Fruit fly (Drosophila melanogaster) whole organism: Measurements from ENCODE around the gene gro.
A peak's percentile ranks its signal among the peaks of the same experiment; 100 is the strongest.

ENCODE experiments used
- CG8478 ChIP-seq: fragments of >200 bp; optimal IDR thresholded peaks from 2 replicates; lab custom pipeline; 2018; ENCODE audit warnings: inconsistent platforms
- Dll ChIP-seq: fragments of >200 bp; optimal IDR thresholded peaks from 2 replicates; lab custom pipeline; 2017
- EcR ChIP-seq, 2 experiments: fragments of >200 bp; optimal IDR thresholded peaks; 2 replicates each; lab custom pipeline; 2017; ENCODE audit warnings: missing biosample characterization in 2 of 2, missing genetic modification characterization in 2 of 2, missing genetic modification reagents in 2 of 2
- pan ChIP-seq: fragments of >200 bp; optimal IDR thresholded peaks from 2 replicates; lab custom pipeline; 2017
- psq ChIP-seq: fragments of >200 bp; optimal IDR thresholded peaks from 2 replicates; lab custom pipeline; 2017
- usp ChIP-seq: fragments of >200 bp; optimal IDR thresholded peaks from 2 replicates; lab custom pipeline; 2017; ENCODE audit warnings: missing biosample characterization, missing genetic modification characterization, mixed read lengths

Gene gro

DNA sequence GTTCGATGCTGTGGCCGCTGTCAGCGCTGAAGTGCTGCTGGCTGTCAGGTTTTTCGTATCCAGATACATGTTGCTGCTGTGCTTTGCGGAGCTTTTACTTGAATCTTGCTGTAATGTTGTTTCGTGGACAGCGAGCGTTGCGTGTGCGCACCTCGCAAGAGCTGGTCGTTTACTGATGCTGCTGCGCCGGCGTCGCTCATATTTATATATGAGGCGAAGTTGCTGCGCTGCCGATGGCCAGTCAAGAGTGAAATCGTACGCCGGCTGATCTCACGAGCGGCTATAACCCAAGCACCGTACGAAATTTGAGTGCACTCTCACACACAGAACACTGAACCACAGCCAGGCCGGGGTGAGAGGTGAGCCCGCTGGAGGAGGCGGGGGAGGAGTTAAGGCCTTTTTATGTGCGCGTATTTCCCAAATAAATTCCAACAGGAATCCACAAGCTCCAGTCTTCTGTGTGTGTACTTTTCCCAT, 24.2 kb upstream of the gro start:
- TF ChIP-seq pan (lab: Kevin White, UChicago) (no peak), Dll (lab: Kevin White, UChicago) (peak; percentile 17), EcR (GFP tag; optimal IDR thresholded peaks at IDR 0.05; lab: Kevin White, UChicago) (peak in 1 of 2 experiments; percentile 29), CG8478 (no peak), usp (GFP tag; lab: Kevin White, UChicago) (no peak), psq (lab: Kevin White, UChicago) (no peak)

DNA sequence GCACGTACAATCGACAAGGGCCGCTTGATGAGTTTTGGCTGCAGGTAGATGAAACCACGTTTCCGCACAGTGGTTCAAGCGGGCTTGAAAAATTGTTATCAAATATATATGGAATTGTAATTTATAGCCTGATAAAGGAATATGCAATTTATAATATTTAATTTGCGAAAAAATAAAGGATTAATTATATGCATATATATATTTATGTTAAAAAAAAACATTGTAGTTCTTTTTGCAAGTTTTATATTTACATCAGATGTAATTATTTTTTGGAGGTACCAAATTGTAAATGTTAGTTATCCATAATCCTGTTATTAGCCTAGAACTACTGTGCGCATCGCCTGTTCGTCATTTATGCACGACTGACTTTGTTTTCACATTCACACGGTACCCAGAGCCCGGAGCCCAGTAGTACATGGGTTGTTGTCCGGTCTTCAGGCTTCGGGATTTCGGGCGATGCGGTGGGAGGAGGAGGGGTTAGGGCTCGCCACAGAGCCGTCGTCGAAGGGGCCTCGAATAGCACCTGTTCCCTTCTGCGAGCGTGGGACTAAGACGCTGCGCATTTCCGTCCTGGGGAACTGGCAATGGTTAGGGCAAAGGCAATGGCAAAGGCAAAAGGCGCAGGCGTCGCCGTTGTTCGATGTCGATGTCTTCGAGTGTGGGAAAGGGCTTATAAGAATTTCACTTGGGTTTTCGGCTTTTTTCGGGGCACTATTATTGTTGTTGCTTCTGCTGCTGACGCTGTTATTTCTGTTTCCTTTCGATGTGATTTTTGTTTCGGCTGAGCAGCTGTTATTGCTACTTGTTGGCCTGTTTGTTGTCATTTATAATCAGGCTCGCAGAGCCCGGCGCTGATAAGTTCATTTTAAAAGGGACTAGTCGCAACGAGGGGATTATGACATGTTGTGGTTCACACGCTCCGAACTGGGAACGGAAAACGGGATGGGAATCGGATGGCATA, 23.5 kb upstream of the gro start:
- TF ChIP-seq pan (lab: Kevin White, UChicago): no peak
- no peak for TF ChIP-seq Dll (lab: Kevin White, UChicago)
- TF ChIP-seq usp (GFP tag; lab: Kevin White, UChicago): no peak
- TF ChIP-seq EcR (GFP tag; optimal IDR thresholded peaks at IDR 0.05; lab: Kevin White, UChicago): peak in 1 of 2 experiments; percentile 36
- no peak for TF ChIP-seq CG8478

DNA sequence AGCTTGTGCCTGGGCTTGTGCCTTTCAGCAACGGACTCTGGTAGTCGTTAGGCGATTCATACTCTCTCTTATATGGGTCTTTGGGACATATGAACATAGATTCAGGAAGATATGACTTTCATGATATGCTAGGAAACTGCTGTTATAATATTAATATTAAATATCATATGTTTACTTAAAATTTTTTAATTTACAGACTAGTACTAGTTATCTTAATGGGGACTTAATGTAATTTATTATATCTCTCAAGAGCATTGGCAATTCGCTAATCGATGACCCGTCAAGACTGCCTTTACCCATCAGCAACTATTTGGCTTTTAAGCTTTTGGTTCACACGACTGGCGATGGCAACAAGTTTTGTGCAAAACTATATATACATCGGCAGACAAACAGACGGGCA, 22.3 kb upstream of the gro start:
- no peak for TF ChIP-seq usp (GFP tag; lab: Kevin White, UChicago)
- no peak for TF ChIP-seq Dll (lab: Kevin White, UChicago)
- TF ChIP-seq EcR (GFP tag; optimal IDR thresholded peaks at IDR 0.05; lab: Kevin White, UChicago): no peak
- TF ChIP-seq pan (lab: Kevin White, UChicago): no peak

DNA sequence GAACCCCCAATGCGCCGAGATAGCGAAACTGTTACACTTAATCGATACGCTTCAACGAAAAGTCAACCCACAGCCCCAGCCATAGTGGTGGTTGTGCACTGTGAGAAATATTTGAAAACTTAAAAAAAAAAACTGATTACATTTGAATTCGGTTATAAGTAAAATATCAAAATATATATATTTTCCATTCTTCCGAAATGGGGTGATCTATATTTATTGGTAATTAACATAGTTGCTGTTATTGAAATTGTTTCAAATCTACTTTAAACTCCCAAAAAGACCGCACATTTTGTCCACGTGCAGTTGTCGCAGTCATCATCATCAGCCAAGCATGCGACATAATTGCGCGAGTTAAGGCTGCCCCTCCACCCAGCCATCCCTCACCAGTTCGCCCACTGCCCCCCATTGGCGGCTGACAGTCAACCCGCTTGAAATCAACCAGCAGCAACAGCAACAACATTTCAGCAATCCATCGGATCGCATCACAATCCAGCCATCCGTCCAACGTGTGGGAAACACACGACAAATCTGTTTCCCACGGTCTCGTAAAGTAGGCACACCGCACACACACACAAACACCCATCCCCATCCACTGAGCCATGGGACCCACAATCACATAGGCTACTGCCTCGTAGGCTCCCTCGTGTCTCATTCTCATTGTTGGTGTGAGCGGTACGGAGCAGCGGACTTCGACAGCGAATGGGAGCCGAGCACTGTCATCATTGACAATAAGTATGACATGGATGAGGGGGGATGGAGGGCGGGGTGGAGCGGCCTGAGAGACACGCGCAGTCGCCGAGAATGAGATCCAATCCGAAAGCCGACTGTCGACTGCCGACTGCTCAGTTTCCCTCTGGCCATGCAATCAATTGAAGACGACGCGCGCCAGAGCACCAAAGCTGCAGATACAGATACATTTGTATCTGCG, 21.0 kb upstream of the gro start:
- TF ChIP-seq pan (lab: Kevin White, UChicago) (no peak), usp (GFP tag; lab: Kevin White, UChicago) (no peak), EcR (GFP tag; optimal IDR thresholded peaks at IDR 0.05; lab: Kevin White, UChicago) (no peak), psq (lab: Kevin White, UChicago) (no peak), CG8478 (no peak), Dll (lab: Kevin White, UChicago) (peak; percentile 72)

DNA sequence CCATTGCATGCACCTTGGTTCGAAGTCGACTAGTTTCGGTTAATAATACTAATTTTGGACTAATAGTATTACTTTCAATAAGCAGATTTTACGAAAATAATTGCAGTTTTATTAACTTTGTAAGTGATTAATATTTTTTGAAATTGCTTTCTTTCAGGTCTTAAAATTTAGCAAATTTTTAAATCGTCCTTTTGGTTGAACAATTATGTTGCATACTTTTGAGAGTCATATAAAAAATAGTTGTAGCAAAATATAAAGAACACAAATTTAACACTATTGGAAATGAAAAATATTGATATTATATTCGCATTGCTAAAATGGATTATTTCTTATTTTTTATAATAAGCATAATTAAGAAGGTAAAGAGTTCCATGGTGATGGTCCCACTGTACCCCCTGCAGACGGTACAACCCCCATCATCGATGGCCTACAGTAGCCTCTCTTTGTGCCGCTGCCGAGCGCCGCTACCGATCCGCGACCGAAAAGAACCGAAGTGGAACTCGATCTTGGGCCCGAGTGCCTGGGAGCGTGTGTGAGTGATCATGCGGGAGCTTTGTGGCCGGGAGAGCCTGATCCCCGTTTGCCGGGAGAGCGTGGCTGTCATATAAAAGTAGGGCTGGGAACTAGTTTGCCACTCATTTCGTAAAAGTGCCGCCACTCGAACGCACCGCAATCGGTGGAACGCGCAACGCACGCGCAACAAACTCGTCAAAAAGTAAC, 20.2 kb upstream of the gro start:
- no peak for TF ChIP-seq pan (lab: Kevin White, UChicago)
- no peak for TF ChIP-seq EcR (GFP tag; optimal IDR thresholded peaks at IDR 0.05; lab: Kevin White, UChicago)
- no peak for TF ChIP-seq psq (lab: Kevin White, UChicago)
- peak; percentile 62 for TF ChIP-seq Dll (lab: Kevin White, UChicago)

DNA sequence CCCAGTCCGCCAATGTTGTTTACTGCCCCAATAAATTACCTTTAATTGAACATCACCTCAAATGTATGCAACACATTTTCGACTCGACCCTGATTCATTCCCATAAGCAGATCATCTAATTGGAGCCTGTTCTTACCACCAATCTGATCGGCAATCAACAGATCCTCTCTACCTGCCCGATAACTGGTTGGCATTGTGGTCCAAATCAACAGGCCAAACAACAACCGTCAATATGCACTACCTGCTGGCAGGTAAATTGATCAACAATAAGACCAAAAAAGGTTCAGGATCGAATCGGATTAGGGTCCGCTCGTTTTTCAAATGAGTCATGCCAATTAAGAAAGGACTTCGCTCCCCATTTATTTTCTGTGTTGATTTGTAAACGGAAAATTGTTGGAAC, 18.3 kb upstream of the gro start:
- TF ChIP-seq psq (lab: Kevin White, UChicago) (no peak), EcR (GFP tag; optimal IDR thresholded peaks at IDR 0.05; lab: Kevin White, UChicago) (no peak), Dll (lab: Kevin White, UChicago) (no peak), usp (GFP tag; lab: Kevin White, UChicago) (no peak), pan (lab: Kevin White, UChicago) (no peak), CG8478 (no peak)

DNA sequence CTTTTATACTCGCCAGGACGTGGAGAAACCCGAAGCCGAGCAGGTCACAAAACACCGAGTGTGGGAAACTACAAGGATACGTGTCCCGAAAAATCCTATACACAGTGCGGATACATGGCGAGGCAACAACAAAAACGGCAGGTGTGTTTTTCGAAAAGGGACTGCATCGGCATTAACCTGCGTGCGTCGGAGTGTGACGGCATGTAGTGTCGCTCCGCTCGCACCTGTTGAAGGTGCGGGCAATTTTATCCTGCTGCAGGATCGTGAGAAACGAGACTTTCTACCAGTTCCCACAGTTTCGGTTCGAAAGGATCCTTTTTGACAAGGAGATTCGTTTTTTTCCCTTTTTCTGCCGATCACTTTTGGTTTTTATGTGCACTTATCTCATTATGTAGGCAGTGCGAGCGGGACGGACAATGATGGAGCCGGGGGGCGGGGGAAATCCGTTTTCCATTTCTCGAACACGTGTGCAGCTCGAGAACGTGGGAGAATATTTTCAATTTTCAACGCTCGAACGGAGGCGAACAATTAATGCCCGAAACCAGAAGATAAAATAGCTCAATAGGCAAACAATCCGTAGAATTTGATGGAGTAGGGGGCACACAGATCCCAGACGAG, 16.8 kb upstream of the gro start:
- TF ChIP-seq EcR (GFP tag; optimal IDR thresholded peaks at IDR 0.05; lab: Kevin White, UChicago) (no peak), Dll (lab: Kevin White, UChicago) (no peak), psq (lab: Kevin White, UChicago) (no peak), pan (lab: Kevin White, UChicago) (no peak), CG8478 (no peak), usp (GFP tag; lab: Kevin White, UChicago) (no peak)

DNA sequence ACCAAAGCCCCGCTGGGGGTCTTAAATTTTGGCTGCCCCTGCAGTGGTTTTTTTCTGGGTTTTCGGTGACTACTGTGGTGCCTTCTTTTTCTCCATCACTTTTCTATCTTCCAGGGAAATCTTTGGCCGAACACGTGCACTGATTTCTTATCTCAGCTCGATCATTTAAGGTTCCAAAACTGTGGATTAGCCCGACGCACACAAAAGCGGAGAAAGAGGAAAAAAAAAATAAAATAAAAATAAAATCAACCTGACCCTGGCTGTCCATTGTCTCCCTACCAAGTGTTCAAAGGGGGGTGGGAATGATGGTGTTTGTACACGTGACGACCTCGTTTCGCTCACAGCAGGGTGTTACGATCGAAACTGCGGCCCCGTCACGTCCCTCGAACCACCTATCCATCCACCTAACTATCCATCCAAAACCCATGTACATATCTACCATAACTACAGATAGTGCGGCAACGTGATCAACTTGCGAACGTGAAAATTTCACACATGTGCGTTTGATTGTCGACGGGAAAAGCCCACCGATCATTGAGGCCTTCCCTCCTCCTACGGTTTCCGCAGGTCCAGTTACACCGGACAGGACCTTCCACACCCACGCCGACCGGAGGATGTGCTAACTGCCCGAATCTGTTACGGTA, 14.8 kb upstream of the gro start:
- TF ChIP-seq usp (GFP tag; lab: Kevin White, UChicago) (no peak), pan (lab: Kevin White, UChicago) (no peak), Dll (lab: Kevin White, UChicago) (no peak)

DNA sequence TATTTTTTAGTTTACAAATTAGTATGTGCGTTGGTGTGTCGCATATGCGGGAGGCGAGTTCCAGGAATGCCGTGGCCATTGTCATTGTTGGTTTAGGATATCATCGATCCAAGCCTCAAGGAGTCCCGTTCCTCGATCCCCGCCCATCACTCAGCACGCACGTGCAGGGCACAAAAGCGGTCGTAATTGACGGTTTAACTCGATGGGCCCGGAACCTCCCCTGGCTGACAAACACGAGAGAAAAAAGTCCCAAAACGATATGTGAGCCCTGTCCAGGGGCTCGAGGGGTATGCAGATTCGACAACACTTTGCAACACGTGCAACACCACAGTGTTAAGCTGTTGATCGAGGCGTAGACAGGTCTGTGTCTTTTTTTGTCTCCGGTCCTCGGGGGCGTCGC, 13.6 kb upstream of the gro start:
- TF ChIP-seq psq (lab: Kevin White, UChicago): no peak
- TF ChIP-seq Dll (lab: Kevin White, UChicago): peak; percentile 1

DNA sequence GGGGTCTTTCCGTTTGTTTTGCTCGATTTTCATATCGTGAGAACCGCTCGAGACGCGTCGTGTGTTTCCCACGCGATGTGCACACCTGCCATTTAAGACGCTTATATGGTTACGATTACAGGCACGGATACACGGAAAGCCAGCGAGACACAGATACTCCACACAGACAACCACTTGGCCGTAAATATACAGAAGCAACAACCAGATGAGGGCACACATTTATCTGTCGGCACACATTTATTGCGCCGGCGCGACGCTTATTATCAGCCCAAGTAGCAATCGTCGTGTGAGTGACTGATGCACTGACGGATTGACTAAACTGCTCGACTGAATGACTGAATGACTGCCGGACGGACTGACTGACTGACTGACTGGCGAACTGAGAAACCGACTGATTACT, 11.0 kb upstream of the gro start:
- no peak for TF ChIP-seq pan (lab: Kevin White, UChicago)
- TF ChIP-seq EcR (GFP tag; optimal IDR thresholded peaks at IDR 0.05; lab: Kevin White, UChicago): no peak
- no peak for TF ChIP-seq Dll (lab: Kevin White, UChicago)
- TF ChIP-seq psq (lab: Kevin White, UChicago): no peak
- no peak for TF ChIP-seq CG8478
- no peak for TF ChIP-seq usp (GFP tag; lab: Kevin White, UChicago)
